Worm (Caenorhabditis elegans) whole organism, L4 larva: ENCODE data around the gene nhr-210.

Experiments used
- R02D3.7 ChIP-seq: fragments of 150-350 bp; sonication (generic microtip); optimal IDR thresholded peaks from 3 replicates; lab custom pipeline; 2014; ENCODE audit warnings: missing biosample characterization, missing genetic modification characterization
- ama-1 ChIP-seq: fragments of 150-350 bp; optimal IDR thresholded peaks from 2 replicates; lab custom pipeline; 2014; ENCODE audit warnings: inconsistent platforms, mixed read lengths
- ctbp-1 ChIP-seq: fragments of 200-800 bp; sonication (Bioruptor generic); IDR thresholded peaks from 2 replicates; pipeline ENCODE4 v1.3.6; 2022; ENCODE audit warnings: missing genetic modification reagents, missing genetic modification characterization, missing compliant biosample characterization
- fkh-10 ChIP-seq: fragments of 150-350 bp; optimal IDR thresholded peaks from 2 replicates; lab custom pipeline; 2014; ENCODE audit warnings: missing biosample characterization, missing genetic modification reagents, missing genetic modification characterization
- lin-13 ChIP-seq: fragments of 150-350 bp; optimal IDR thresholded peaks from 2 replicates; lab custom pipeline; 2014; ENCODE audit warnings: missing biosample characterization, missing genetic modification reagents, missing genetic modification characterization
- lir-3 ChIP-seq: sonication (generic microtip); optimal IDR thresholded peaks from 2 replicates; lab custom pipeline; 2016; ENCODE audit warnings: mild to moderate bottlenecking, missing genetic modification characterization, missing compliant biosample characterization
- lsy-2 ChIP-seq, 2 experiments: fragments of 150-350 bp in 1 of 2; sonication (generic microtip) in 1 of 2; optimal IDR thresholded peaks; 2 replicates each; lab custom pipeline; 2014 to 2017; ENCODE audit warnings: missing biosample characterization in 2 of 2, missing genetic modification characterization in 2 of 2
- pqm-1 ChIP-seq: sonication (generic microtip); optimal IDR thresholded peaks from 2 replicates; lab custom pipeline; 2017; ENCODE audit warnings: missing biosample characterization, missing genetic modification characterization
- snpc-4 ChIP-seq: fragments of 150-350 bp; optimal IDR thresholded peaks from 2 replicates; lab custom pipeline; 2014; ENCODE audit warnings: missing biosample characterization, missing genetic modification characterization
- zfp-3 ChIP-seq: fragments of 200-800 bp; sonication (Bioruptor generic); conservative IDR thresholded peaks from 2 replicates; pipeline ENCODE4 v1.3.6; 2022; ENCODE audit warnings: missing genetic modification reagents, missing genetic modification characterization, missing compliant biosample characterization

ce11 chrV:543169-543568 is 23.8 kb upstream of the nhr-210 start, which contains the start of gene C14C6.3:
- TF ChIP-seq lsy-2 (tag; optimal IDR thresholded peaks at IDR 0.05; lab: Kevin White, UChicago) (no peak), lir-3 (tag; lab: Kevin White, UChicago) (no peak), pqm-1 (tag; lab: Kevin White, UChicago) (no peak), R02D3.7 (tag; lab: Kevin White, UChicago) (no peak), ama-1 (lab: Kevin White, UChicago) (no peak), snpc-4 (no peak), lin-13 (GFP tag; lab: Kevin White, UChicago) (no peak), zfp-3 (GFP tag; lab: Robert Waterston, UW) (no peak), ctbp-1 (GFP tag; lab: Robert Waterston, UW) (no peak), fkh-10 (no peak)
